Worm (Caenorhabditis elegans) whole organism, young adult: ENCODE data around the gene T16G12.8.

ENCODE experiments used
- B0019.2 ChIP-seq: fragments of 200-800 bp; sonication (Bioruptor generic); conservative IDR thresholded peaks from 2 replicates; pipeline ENCODE4 v1.3.6; 2022; ENCODE audit warnings: missing genetic modification reagents, missing genetic modification characterization, missing compliant biosample characterization
- B0035.1 ChIP-seq: sonication (generic microtip); optimal IDR thresholded peaks from 2 replicates; lab custom pipeline; 2016; ENCODE audit warnings: missing genetic modification characterization, mild to moderate bottlenecking, missing compliant biosample characterization, missing genotype, missing genetic modification reagents
- B0336.3 ChIP-seq: fragments of 200-800 bp; sonication (Bioruptor generic); IDR thresholded peaks from 2 replicates; pipeline ENCODE4 v1.3.6; 2022; ENCODE audit warnings: missing genetic modification characterization, missing compliant biosample characterization
- C06A6.2 ChIP-seq: fragments of 200-800 bp; sonication (Bioruptor generic); conservative IDR thresholded peaks from 2 replicates; pipeline ENCODE4 v1.3.6; 2022; ENCODE audit warnings: missing genetic modification characterization, missing compliant biosample characterization
- F10E7.11 ChIP-seq: sonication (generic microtip); optimal IDR thresholded peaks from 2 replicates; lab custom pipeline; 2017; ENCODE audit warnings: mild to moderate bottlenecking, missing genetic modification characterization, moderate library complexity, missing compliant biosample characterization
- F33H1.4 ChIP-seq: fragments of 200-800 bp; sonication (Bioruptor generic); IDR thresholded peaks from 2 replicates; pipeline ENCODE4 v1.3.6; 2022; ENCODE audit warnings: missing genetic modification reagents, missing genetic modification characterization, missing compliant biosample characterization
- F49E8.2 ChIP-seq: sonication (generic microtip); optimal IDR thresholded peaks from 3 replicates; lab custom pipeline; 2017; ENCODE audit warnings: missing genetic modification characterization, mild to moderate bottlenecking, missing compliant biosample characterization, antibody characterized with exemption, moderate library complexity; ENCODE audit not compliant: insufficient read depth
- K12H6.12 ChIP-seq: fragments of 200-800 bp; sonication (Bioruptor generic); optimal IDR thresholded peaks from 2 replicates; lab custom pipeline; 2018; ENCODE audit warnings: mild to moderate bottlenecking, missing genetic modification characterization, missing compliant biosample characterization
- Y53G8AR.9 ChIP-seq: fragments of 200-800 bp; sonication (Bioruptor generic); conservative IDR thresholded peaks from 2 replicates; pipeline ENCODE4 v1.3.6; 2022; ENCODE audit warnings: missing genetic modification reagents, missing genetic modification characterization, missing compliant biosample characterization
- Y79H2A.3 ChIP-seq: fragments of 200-800 bp; sonication (Bioruptor generic); conservative IDR thresholded peaks from 2 replicates; pipeline ENCODE4 v1.3.6; 2022; ENCODE audit warnings: missing genetic modification reagents, missing genetic modification characterization, missing compliant biosample characterization
- akir-1 ChIP-seq: fragments of 200-800 bp; sonication (Bioruptor generic); optimal IDR thresholded peaks from 2 replicates; lab custom pipeline; 2018; ENCODE audit warnings: mild to moderate bottlenecking, missing genetic modification characterization, moderate library complexity, missing compliant biosample characterization
- atf-7 ChIP-seq: sonication (generic microtip); optimal IDR thresholded peaks from 2 replicates; lab custom pipeline; 2017; ENCODE audit warnings: mild to moderate bottlenecking, missing genetic modification characterization, missing compliant biosample characterization
- athp-1 ChIP-seq: sonication (generic microtip); optimal IDR thresholded peaks from 2 replicates; lab custom pipeline; 2017; ENCODE audit warnings: mild to moderate bottlenecking, missing genetic modification characterization, missing compliant biosample characterization
- attf-5 ChIP-seq: fragments of 200-800 bp; sonication (Bioruptor generic); optimal IDR thresholded peaks from 2 replicates; lab custom pipeline; 2018; ENCODE audit warnings: mild to moderate bottlenecking, missing genetic modification characterization, missing compliant biosample characterization
- bed-2 ChIP-seq: fragments of 200-800 bp; sonication (Bioruptor generic); IDR thresholded peaks from 2 replicates; pipeline ENCODE4 v1.3.6; 2022; ENCODE audit warnings: missing genetic modification reagents, missing genetic modification characterization, missing compliant biosample characterization
- cebp-1 ChIP-seq, 2 experiments: fragments of 200-800 bp in 1 of 2; sonication (Bioruptor generic) in 1 of 2; sonication (generic microtip) in 1 of 2; IDR thresholded peaks in 1 of 2; optimal IDR thresholded peaks in 1 of 2; 2 replicates each; pipeline versions ENCODE4 v1.3.6 to Lab custom; 2017 to 2022; ENCODE audit warnings: missing compliant biosample characterization in 2 of 2, missing genetic modification characterization in 2 of 2, mild to moderate bottlenecking in 1 of 2, missing genetic modification reagents in 1 of 2, moderate library complexity in 1 of 2
- cebp-2 ChIP-seq: fragments of 200-800 bp; sonication (Bioruptor generic); IDR thresholded peaks from 2 replicates; pipeline ENCODE4 v1.3.6; 2022; ENCODE audit warnings: missing genetic modification characterization, missing compliant biosample characterization
- ceh-91 ChIP-seq: fragments of 200-800 bp; sonication (Bioruptor generic); IDR thresholded peaks from 2 replicates; pipeline ENCODE4 v1.3.6; 2022; ENCODE audit warnings: missing genetic modification reagents, missing genetic modification characterization, missing compliant biosample characterization
- chd-7 ChIP-seq: sonication (generic microtip); optimal IDR thresholded peaks from 2 replicates; lab custom pipeline; 2016; ENCODE audit warnings: mild to moderate bottlenecking, missing genetic modification characterization, moderate library complexity, missing compliant biosample characterization
- dpff-1 ChIP-seq: sonication (generic microtip); optimal IDR thresholded peaks from 2 replicates; lab custom pipeline; 2017; ENCODE audit warnings: mild to moderate bottlenecking, missing genetic modification characterization, missing compliant biosample characterization
- dpl-1 ChIP-seq: fragments of 150-350 bp; optimal IDR thresholded peaks from 2 replicates; lab custom pipeline; 2014; ENCODE audit warnings: missing biosample characterization, missing genetic modification reagents, missing genetic modification characterization
- efl-1 ChIP-seq: fragments of 150-350 bp; optimal IDR thresholded peaks from 2 replicates; lab custom pipeline; 2014; ENCODE audit warnings: missing biosample characterization, missing genetic modification reagents, missing genetic modification characterization
- egl-18 ChIP-seq: fragments of 200-800 bp; sonication (Bioruptor generic); IDR thresholded peaks from 2 replicates; pipeline ENCODE4 v1.3.6; 2022; ENCODE audit warnings: missing genetic modification reagents, missing genetic modification characterization, missing compliant biosample characterization
- egrh-3 ChIP-seq: fragments of 200-800 bp; sonication (Bioruptor generic); IDR thresholded peaks from 2 replicates; pipeline ENCODE4 v1.3.6; 2022; ENCODE audit warnings: missing genetic modification reagents, missing genetic modification characterization, missing compliant biosample characterization
- ekl-4 ChIP-seq: fragments of 200-800 bp; sonication (Bioruptor generic); IDR thresholded peaks from 2 replicates; pipeline ENCODE4 v1.3.6; 2022; ENCODE audit warnings: missing genetic modification reagents, missing genetic modification characterization, missing compliant biosample characterization
- ets-4 ChIP-seq: fragments of 200-800 bp; sonication (Bioruptor generic); optimal IDR thresholded peaks from 2 replicates; lab custom pipeline; 2018; ENCODE audit warnings: mild to moderate bottlenecking, missing genetic modification characterization, missing compliant biosample characterization
- gei-17 ChIP-seq: fragments of 200-800 bp; sonication (Bioruptor generic); optimal IDR thresholded peaks from 2 replicates; lab custom pipeline; 2018; ENCODE audit warnings: mild to moderate bottlenecking, missing genetic modification characterization, missing compliant biosample characterization
- hrde-1 ChIP-seq: sonication (generic microtip); optimal IDR thresholded peaks from 2 replicates; lab custom pipeline; 2016; ENCODE audit warnings: missing genetic modification characterization, mild to moderate bottlenecking, missing compliant biosample characterization, moderate library complexity, missing genotype, missing genetic modification reagents, borderline replicate concordance
- lag-1 ChIP-seq: fragments of 200-800 bp; sonication (Bioruptor generic); IDR thresholded peaks from 2 replicates; pipeline ENCODE4 v1.3.6; 2022; ENCODE audit warnings: missing genetic modification reagents, missing genetic modification characterization, missing compliant biosample characterization
- let-526 ChIP-seq: fragments of 200-800 bp; sonication (Bioruptor generic); IDR thresholded peaks from 2 replicates; pipeline ENCODE4 v1.3.6; 2022; ENCODE audit warnings: missing genetic modification reagents, missing genetic modification characterization, missing compliant biosample characterization
- lin-54 ChIP-seq: fragments of 200-800 bp; sonication (Bioruptor generic); optimal IDR thresholded peaks from 2 replicates; lab custom pipeline; 2018; ENCODE audit warnings: mild to moderate bottlenecking, missing genetic modification characterization, missing compliant biosample characterization
- madf-6 ChIP-seq: fragments of 200-800 bp; sonication (Bioruptor generic); IDR thresholded peaks from 2 replicates; pipeline ENCODE4 v1.3.6; 2022; ENCODE audit warnings: missing genetic modification reagents, missing genetic modification characterization, missing compliant biosample characterization
- mcd-1 ChIP-seq: fragments of 200-800 bp; sonication (Bioruptor generic); IDR thresholded peaks from 2 replicates; pipeline ENCODE4 v1.3.6; 2022; ENCODE audit warnings: missing genetic modification reagents, missing genetic modification characterization, missing compliant biosample characterization
- nfya-1 ChIP-seq: sonication (generic microtip); optimal IDR thresholded peaks from 2 replicates; lab custom pipeline; 2017; ENCODE audit warnings: antibody characterized with exemption, missing compliant biosample characterization, missing genetic modification characterization, borderline replicate concordance; ENCODE audit not compliant: insufficient read depth
- nfya-2 ChIP-seq: fragments of 200-800 bp; sonication (Bioruptor generic); IDR thresholded peaks from 2 replicates; pipeline ENCODE4 v1.3.6; 2022; ENCODE audit warnings: missing genetic modification reagents, missing genetic modification characterization, missing compliant biosample characterization
- nhr-179 ChIP-seq: sonication (generic microtip); optimal IDR thresholded peaks from 2 replicates; lab custom pipeline; 2016; ENCODE audit warnings: mild to moderate bottlenecking, missing genetic modification characterization, missing compliant biosample characterization
- pha-4 ChIP-seq: fragments of 150-350 bp; sonication (generic microtip); optimal IDR thresholded peaks from 2 replicates; lab custom pipeline; 2014; ENCODE audit warnings: missing biosample characterization, missing genetic modification reagents, missing genetic modification characterization
- rec-8 ChIP-seq, 2 experiments: sonication (generic microtip); optimal IDR thresholded peaks; 2 replicates each; lab custom pipeline; 2016; ENCODE audit warnings: mild to moderate bottlenecking in 2 of 2, missing genetic modification characterization in 2 of 2, missing genetic modification reagents in 2 of 2, missing genotype in 2 of 2, missing biosample characterization in 1 of 2, missing compliant biosample characterization in 1 of 2, moderate library complexity in 1 of 2
- snpc-3.4 ChIP-seq: sonication (generic microtip); optimal IDR thresholded peaks from 2 replicates; lab custom pipeline; 2017; ENCODE audit warnings: missing genetic modification characterization, mild to moderate bottlenecking, missing compliant biosample characterization, antibody characterized with exemption, moderate library complexity, missing genotype, missing genetic modification reagents
- unc-130 ChIP-seq: sonication (generic microtip); optimal IDR thresholded peaks from 2 replicates; lab custom pipeline; 2016; ENCODE audit warnings: missing genetic modification reagents, missing genetic modification characterization, missing compliant biosample characterization
- unc-62 ChIP-seq: fragments of 150-350 bp; optimal IDR thresholded peaks from 2 replicates; lab custom pipeline; 2014; ENCODE audit warnings: missing biosample characterization, missing genetic modification reagents, missing genetic modification characterization
- xnd-1 ChIP-seq: sonication (generic microtip); optimal IDR thresholded peaks from 2 replicates; lab custom pipeline; 2016; ENCODE audit warnings: missing genotype, missing genetic modification reagents, missing genetic modification characterization, missing compliant biosample characterization
- zfh-2 ChIP-seq: fragments of 200-800 bp; sonication (Bioruptor generic); conservative IDR thresholded peaks from 2 replicates; pipeline ENCODE4 v1.3.6; 2022; ENCODE audit warnings: missing genetic modification reagents, missing genetic modification characterization, missing compliant biosample characterization
- zim-3 ChIP-seq: sonication (generic microtip); optimal IDR thresholded peaks from 2 replicates; lab custom pipeline; 2017; ENCODE audit warnings: mild to moderate bottlenecking, missing genetic modification characterization, moderate library complexity, missing compliant biosample characterization
- ztf-18 ChIP-seq: sonication (generic microtip); optimal IDR thresholded peaks from 2 replicates; lab custom pipeline; 2016; ENCODE audit warnings: missing genotype, mild to moderate bottlenecking, missing genetic modification characterization, missing compliant biosample characterization
- ztf-26 ChIP-seq: sonication (generic microtip); optimal IDR thresholded peaks from 2 replicates; lab custom pipeline; 2017; ENCODE audit warnings: missing genetic modification characterization, missing compliant biosample characterization
- ztf-3 ChIP-seq: fragments of 200-800 bp; sonication (Bioruptor generic); optimal IDR thresholded peaks from 2 replicates; lab custom pipeline; 2018; ENCODE audit warnings: mild to moderate bottlenecking, missing genetic modification characterization, missing compliant biosample characterization
- ztf-6 ChIP-seq: fragments of 200-800 bp; sonication (Bioruptor generic); IDR thresholded peaks from 2 replicates; pipeline ENCODE4 v1.3.6; 2022; ENCODE audit warnings: missing genetic modification reagents, missing genetic modification characterization, missing compliant biosample characterization

The T16G12.8 gene

ce11 chrIII:10064140-10064539 is 5.0 kb downstream of the T16G12.8 start, which contains the start of gene ekl-6 (continued):
- TF ChIP-seq chd-7 (no peak), K12H6.12 (peak; percentile 11), unc-62 (no peak), hrde-1 (no peak), cebp-1 (GFP tag; IDR thresholded peaks at IDR 0.05; lab: Robert Waterston, UW) (no peak), cebp-1 (tag; optimal IDR thresholded peaks at IDR 0.05; lab: Kevin White, UChicago) (no peak), unc-130 (GFP tag; lab: Kevin White, UChicago) (peak; percentile 79), madf-6 (GFP tag; lab: Robert Waterston, UW) (peak; percentile 53; the same call in 1 of the 2 replicates), F33H1.4 (GFP tag; lab: Robert Waterston, UW) (no peak), ztf-26 (tag; lab: Kevin White, UChicago) (no peak), xnd-1 (tag; lab: Kevin White, UChicago) (no peak), ets-4 (GFP tag; lab: Kevin White, UChicago) (no peak), athp-1 (no peak), B0019.2 (GFP tag; lab: Robert Waterston, UW) (0 out of 2 replicates have a peak, but pooled peaks have one; percentile 23), lag-1 (no peak), C06A6.2 (GFP tag; lab: Robert Waterston, UW) (no peak), rec-8 (tag; optimal IDR thresholded peaks at IDR 0.05; lab: Kevin White, UChicago) (peak in 1 of 2 experiments; percentile 58), mcd-1 (GFP tag; lab: Robert Waterston, UW) (peak; percentile 55), pha-4 (no peak), let-526 (GFP tag; lab: Robert Waterston, UW) (no peak), dpl-1 (no peak), nhr-179 (tag; lab: Kevin White, UChicago) (no peak), ekl-4 (no peak), atf-7 (tag; lab: Kevin White, UChicago) (no peak), efl-1 (GFP tag; lab: Kevin White, UChicago) (no peak), nfya-1 (tag; lab: Kevin White, UChicago) (no peak), B0035.1 (tag; lab: Kevin White, UChicago) (no peak), nfya-2 (GFP tag; lab: Robert Waterston, UW) (no peak), egl-18 (no peak), Y53G8AR.9 (GFP tag; lab: Robert Waterston, UW) (no peak), ztf-18 (tag; lab: Kevin White, UChicago) (peak; percentile 6), ceh-91 (GFP tag; lab: Robert Waterston, UW) (peak; percentile 42; the same call in 1 of the 2 replicates), Y79H2A.3 (GFP tag; lab: Robert Waterston, UW) (no peak), zfh-2 (GFP tag; lab: Robert Waterston, UW) (no peak), lin-54 (GFP tag; lab: Kevin White, UChicago) (no peak), egrh-3 (no peak), F10E7.11 (tag; lab: Kevin White, UChicago) (no peak), zim-3 (tag; lab: Kevin White, UChicago) (no peak), attf-5 (peak; percentile 44), snpc-3.4 (tag; lab: Kevin White, UChicago) (no peak), cebp-2 (GFP tag; lab: Robert Waterston, UW) (no peak), ztf-6 (GFP tag; lab: Robert Waterston, UW) (0 out of 2 replicates have a peak, but pooled peaks have one; percentile 6), F49E8.2 (tag; lab: Kevin White, UChicago) (no peak), ztf-3 (GFP tag; lab: Kevin White, UChicago) (no peak), bed-2 (GFP tag; lab: Robert Waterston, UW) (0 out of 2 replicates have a peak, but pooled peaks have one; percentile 29), dpff-1 (tag; lab: Kevin White, UChicago) (no peak), akir-1 (GFP tag; lab: Kevin White, UChicago) (no peak), gei-17 (GFP tag; lab: Kevin White, UChicago) (no peak), B0336.3 (GFP tag; lab: Robert Waterston, UW) (no peak)
